Worm (Caenorhabditis elegans) whole organism, early embryonic: ENCODE results near the gene srx-108.

Experiments
- B0310.2 ChIP-seq: sonication (generic microtip); optimal IDR thresholded peaks from 2 replicates; lab custom pipeline; 2016; ENCODE audit warnings: mild to moderate bottlenecking, missing genetic modification characterization, missing compliant biosample characterization
- F13C5.2 ChIP-seq: sonication (generic microtip); optimal IDR thresholded peaks from 2 replicates; lab custom pipeline; 2017; ENCODE audit warnings: mild to moderate bottlenecking, missing genetic modification characterization, inconsistent platforms, missing compliant biosample characterization
- aly-1 ChIP-seq: sonication (generic microtip); optimal IDR thresholded peaks from 2 replicates; lab custom pipeline; 2016; ENCODE audit warnings: missing genetic modification characterization, missing compliant biosample characterization
- ama-1 ChIP-seq: fragments of 150-350 bp; optimal IDR thresholded peaks from 2 replicates; lab custom pipeline; 2014
- ceh-13 ChIP-seq: fragments of 200-800 bp; sonication (Bioruptor generic); optimal IDR thresholded peaks from 2 replicates; lab custom pipeline; 2018; ENCODE audit warnings: mild to moderate bottlenecking, missing genetic modification characterization, missing compliant biosample characterization
- ceh-36 ChIP-seq: sonication (generic microtip); optimal IDR thresholded peaks from 2 replicates; lab custom pipeline; 2016; ENCODE audit warnings: missing genetic modification characterization, inconsistent platforms, missing compliant biosample characterization
- ets-7 ChIP-seq: sonication (generic microtip); optimal IDR thresholded peaks from 2 replicates; lab custom pipeline; 2016; ENCODE audit warnings: missing genotype, missing genetic modification characterization, missing compliant biosample characterization
- flt-1 ChIP-seq: fragments of 200-800 bp; sonication (Bioruptor generic); IDR thresholded peaks from 2 replicates; pipeline ENCODE4 v1.3.6; 2022; ENCODE audit warnings: missing genetic modification characterization, missing compliant biosample characterization
- hmbx-1 ChIP-seq: sonication (generic microtip); optimal IDR thresholded peaks from 2 replicates; lab custom pipeline; 2016; ENCODE audit warnings: mild to moderate bottlenecking, missing genetic modification characterization, missing compliant biosample characterization
- hmg-4 ChIP-seq: fragments of 200-800 bp; sonication (Bioruptor generic); optimal IDR thresholded peaks from 2 replicates; lab custom pipeline; 2018; ENCODE audit warnings: mild to moderate bottlenecking, missing genetic modification characterization, missing compliant biosample characterization
- hnd-1 ChIP-seq: sonication (generic microtip); optimal IDR thresholded peaks from 2 replicates; lab custom pipeline; 2016; ENCODE audit warnings: missing genetic modification characterization, missing compliant biosample characterization
- pes-1 ChIP-seq: fragments of 200-800 bp; sonication (Bioruptor generic); IDR thresholded peaks from 2 replicates; pipeline ENCODE4 v1.3.6; 2022; ENCODE audit warnings: missing genetic modification reagents, missing genetic modification characterization, missing compliant biosample characterization
- scrt-1 ChIP-seq: fragments of 200-800 bp; sonication (Bioruptor generic); IDR thresholded peaks from 2 replicates; pipeline ENCODE4 v1.3.6; 2022; ENCODE audit warnings: missing genetic modification characterization, missing compliant biosample characterization
- sea-1 ChIP-seq: fragments of 200-800 bp; sonication (Bioruptor generic); conservative IDR thresholded peaks from 2 replicates; pipeline ENCODE4 v1.3.6; 2022; ENCODE audit warnings: missing genetic modification characterization, missing compliant biosample characterization
- tbx-11 ChIP-seq: fragments of 200-800 bp; sonication (Bioruptor generic); IDR thresholded peaks from 2 replicates; pipeline ENCODE4 v1.3.6; 2022; ENCODE audit warnings: missing genetic modification characterization, missing compliant biosample characterization
- tbx-37 ChIP-seq: fragments of 200-800 bp; sonication (Bioruptor generic); conservative IDR thresholded peaks from 2 replicates; pipeline ENCODE4 v1.3.6; 2022; ENCODE audit warnings: missing genetic modification reagents, missing genetic modification characterization, missing compliant biosample characterization
- tra-4 ChIP-seq: sonication (generic microtip); optimal IDR thresholded peaks from 2 replicates; lab custom pipeline; 2017; ENCODE audit warnings: missing genetic modification characterization, missing compliant biosample characterization

The srx-108 gene

ce11 chrII:3673493-3673892 is 31.9 kb upstream of the srx-108 start, which contains the start of gene sea-1:
Gene sea-1 (minus strand): TSS chrII:3673593.
- TF ChIP-seq ets-7 (tag; lab: Kevin White, UChicago) (no peak), hmbx-1 (tag; lab: Kevin White, UChicago) (no peak), ceh-36 (tag; lab: Kevin White, UChicago) (no peak), tra-4 (tag; lab: Kevin White, UChicago) (no peak), F13C5.2 (tag; lab: Kevin White, UChicago) (no peak), ceh-13 (GFP tag; lab: Kevin White, UChicago) (no peak), ama-1 (lab: Kevin White, UChicago) (no peak), B0310.2 (tag; lab: Kevin White, UChicago) (no peak), hnd-1 (tag; lab: Kevin White, UChicago) (no peak)

ce11 chrII:3675176-3675575 is 30.2 kb upstream of the srx-108 start, which contains the start of gene F19B10.2:
Gene F19B10.2 (plus strand): TSS chrII:3675476.
- no peak for TF ChIP-seq tbx-37 (GFP tag; lab: Robert Waterston, UW)

- no peak for TF ChIP-seq pes-1 (GFP tag; lab: Robert Waterston, UW)
Measured at ce11 chrII:3678978-3679377, 26.4 kb upstream of the srx-108 start.

ce11 chrII:3680366-3680765 is 25.1 kb upstream of the srx-108 start:
- TF ChIP-seq tbx-11 (GFP tag; lab: Robert Waterston, UW): no peak
- TF ChIP-seq hmbx-1 (tag; lab: Kevin White, UChicago): no peak
- no peak for TF ChIP-seq ets-7 (tag; lab: Kevin White, UChicago)
- no peak for TF ChIP-seq tbx-37 (GFP tag; lab: Robert Waterston, UW)
- no peak for TF ChIP-seq hnd-1 (tag; lab: Kevin White, UChicago)
- no peak for TF ChIP-seq scrt-1
- TF ChIP-seq aly-1 (tag; lab: Kevin White, UChicago): no peak
- no peak for TF ChIP-seq sea-1
- TF ChIP-seq hmg-4 (GFP tag; lab: Kevin White, UChicago): no peak
- no peak for TF ChIP-seq pes-1 (GFP tag; lab: Robert Waterston, UW)
- TF ChIP-seq ama-1 (lab: Kevin White, UChicago): no peak

ce11 chrII:3681365-3682083 is 23.9 kb upstream of the srx-108 start, which contains the start of gene F19B10.10:
Gene F19B10.10 (minus strand): TSS chrII:3681415.
- no peak for TF ChIP-seq hmbx-1 (tag; lab: Kevin White, UChicago)
- no peak for TF ChIP-seq tra-4 (tag; lab: Kevin White, UChicago)
- no peak for TF ChIP-seq scrt-1
- no peak for TF ChIP-seq ets-7 (tag; lab: Kevin White, UChicago)
- TF ChIP-seq ceh-13 (GFP tag; lab: Kevin White, UChicago): no peak
- no peak for TF ChIP-seq ama-1 (lab: Kevin White, UChicago)
- TF ChIP-seq B0310.2 (tag; lab: Kevin White, UChicago): no peak
- no peak for TF ChIP-seq pes-1 (GFP tag; lab: Robert Waterston, UW)
- TF ChIP-seq flt-1: no peak
- no peak for TF ChIP-seq tbx-37 (GFP tag; lab: Robert Waterston, UW)
- TF ChIP-seq ceh-36 (tag; lab: Kevin White, UChicago): no peak

- TF ChIP-seq ama-1 (lab: Kevin White, UChicago) (no peak), F13C5.2 (tag; lab: Kevin White, UChicago) (no peak)
Measured at ce11 chrII:3682770-3683234, 22.6 kb upstream of the srx-108 start, which contains the start of gene F19B10.1. Gene F19B10.1 (plus strand): TSS chrII:3683184.

ce11 chrII:3684487-3685067 is 20.8 kb upstream of the srx-108 start:
- TF ChIP-seq hmbx-1 (tag; lab: Kevin White, UChicago) (no peak), tbx-11 (GFP tag; lab: Robert Waterston, UW) (no peak), ama-1 (lab: Kevin White, UChicago) (no peak), ets-7 (tag; lab: Kevin White, UChicago) (no peak), B0310.2 (tag; lab: Kevin White, UChicago) (no peak), ceh-13 (GFP tag; lab: Kevin White, UChicago) (no peak), pes-1 (GFP tag; lab: Robert Waterston, UW) (no peak), F13C5.2 (tag; lab: Kevin White, UChicago) (no peak)

ce11 chrII:3688333-3688732 is 17.1 kb upstream of the srx-108 start, which contains the start of gene ifas-1:
Gene ifas-1 (minus strand): TSS chrII:3688719.
- no peak for TF ChIP-seq ceh-13 (GFP tag; lab: Kevin White, UChicago)
- no peak for TF ChIP-seq B0310.2 (tag; lab: Kevin White, UChicago)
- TF ChIP-seq ama-1 (lab: Kevin White, UChicago): no peak
- TF ChIP-seq hmg-4 (GFP tag; lab: Kevin White, UChicago): no peak
- no peak for TF ChIP-seq ceh-36 (tag; lab: Kevin White, UChicago)
- no peak for TF ChIP-seq ets-7 (tag; lab: Kevin White, UChicago)
- TF ChIP-seq F13C5.2 (tag; lab: Kevin White, UChicago): no peak
- TF ChIP-seq sea-1: no peak
- TF ChIP-seq tbx-37 (GFP tag; lab: Robert Waterston, UW): no peak
- no peak for TF ChIP-seq pes-1 (GFP tag; lab: Robert Waterston, UW)
- TF ChIP-seq hnd-1 (tag; lab: Kevin White, UChicago): no peak
